Worm (Caenorhabditis elegans) whole organism, young adult: ENCODE measurements around the gene T13B5.9.
A peak's percentile ranks its signal among the peaks of the same experiment; 100 is the strongest.

ENCODE experiments used
- B0019.2 ChIP-seq: fragments of 200-800 bp; sonication (Bioruptor generic); conservative IDR thresholded peaks from 2 replicates; pipeline ENCODE4 v1.3.6; 2022; ENCODE audit warnings: missing genetic modification reagents, missing genetic modification characterization, missing compliant biosample characterization
- B0035.1 ChIP-seq: sonication (generic microtip); optimal IDR thresholded peaks from 2 replicates; lab custom pipeline; 2016; ENCODE audit warnings: missing genetic modification characterization, mild to moderate bottlenecking, missing compliant biosample characterization, missing genotype, missing genetic modification reagents
- B0261.1 ChIP-seq: sonication (generic microtip); optimal IDR thresholded peaks from 2 replicates; lab custom pipeline; 2016; ENCODE audit warnings: mild to moderate bottlenecking, missing genetic modification characterization, moderate library complexity, missing compliant biosample characterization
- D2030.7 ChIP-seq: fragments of 200-800 bp; sonication (Bioruptor generic); IDR thresholded peaks from 2 replicates; pipeline ENCODE4 v1.3.6; 2022; ENCODE audit warnings: missing genetic modification reagents, missing genetic modification characterization, missing compliant biosample characterization
- F22D6.2 ChIP-seq: sonication (generic microtip); optimal IDR thresholded peaks from 2 replicates; lab custom pipeline; 2016; ENCODE audit warnings: mild to moderate bottlenecking, missing genetic modification characterization, missing compliant biosample characterization
- F23B12.7 ChIP-seq: sonication (generic microtip); optimal IDR thresholded peaks from 2 replicates; lab custom pipeline; 2017; ENCODE audit warnings: missing genetic modification characterization, mild to moderate bottlenecking, missing compliant biosample characterization, antibody characterized with exemption, moderate library complexity; ENCODE audit not compliant: insufficient read depth
- K12H6.12 ChIP-seq: fragments of 200-800 bp; sonication (Bioruptor generic); optimal IDR thresholded peaks from 2 replicates; lab custom pipeline; 2018; ENCODE audit warnings: mild to moderate bottlenecking, missing genetic modification characterization, missing compliant biosample characterization
- T07F8.4 ChIP-seq: sonication (generic microtip); optimal IDR thresholded peaks from 2 replicates; lab custom pipeline; 2016; ENCODE audit warnings: mild to moderate bottlenecking, missing genetic modification characterization, moderate library complexity, missing compliant biosample characterization
- aptf-2 ChIP-seq: fragments of 200-800 bp; sonication (Bioruptor generic); conservative IDR thresholded peaks from 2 replicates; pipeline ENCODE4 v1.3.6; 2022; ENCODE audit warnings: missing genetic modification reagents, missing genetic modification characterization, missing compliant biosample characterization
- aptf-3 ChIP-seq: fragments of 200-800 bp; sonication (Bioruptor generic); IDR thresholded peaks from 2 replicates; pipeline ENCODE4 v1.3.6; 2022; ENCODE audit warnings: missing genetic modification characterization, missing compliant biosample characterization
- attf-3 ChIP-seq: fragments of 200-800 bp; sonication (Bioruptor generic); conservative IDR thresholded peaks from 2 replicates; pipeline ENCODE4 v1.3.6; 2022; ENCODE audit warnings: missing genetic modification reagents, missing genetic modification characterization, missing compliant biosample characterization
- attf-6 ChIP-seq: fragments of 200-800 bp; sonication (Bioruptor generic); IDR thresholded peaks from 2 replicates; pipeline ENCODE4 v1.3.6; 2022; ENCODE audit warnings: missing genetic modification reagents, missing genetic modification characterization, missing compliant biosample characterization
- bed-2 ChIP-seq: fragments of 200-800 bp; sonication (Bioruptor generic); IDR thresholded peaks from 2 replicates; pipeline ENCODE4 v1.3.6; 2022; ENCODE audit warnings: missing genetic modification reagents, missing genetic modification characterization, missing compliant biosample characterization
- ccch-3 ChIP-seq: fragments of 200-800 bp; sonication (Bioruptor generic); optimal IDR thresholded peaks from 2 replicates; lab custom pipeline; 2018; ENCODE audit warnings: mild to moderate bottlenecking, missing genetic modification characterization, missing compliant biosample characterization
- cebp-2 ChIP-seq: fragments of 200-800 bp; sonication (Bioruptor generic); IDR thresholded peaks from 2 replicates; pipeline ENCODE4 v1.3.6; 2022; ENCODE audit warnings: missing genetic modification characterization, missing compliant biosample characterization
- ceh-40 ChIP-seq: fragments of 200-800 bp; sonication (Bioruptor generic); IDR thresholded peaks from 2 replicates; pipeline ENCODE4 v1.3.6; 2022; ENCODE audit warnings: missing genetic modification characterization, missing compliant biosample characterization
- dpl-1 ChIP-seq: fragments of 150-350 bp; optimal IDR thresholded peaks from 2 replicates; lab custom pipeline; 2014; ENCODE audit warnings: missing biosample characterization, missing genetic modification reagents, missing genetic modification characterization
- efl-1 ChIP-seq: fragments of 150-350 bp; optimal IDR thresholded peaks from 2 replicates; lab custom pipeline; 2014; ENCODE audit warnings: missing biosample characterization, missing genetic modification reagents, missing genetic modification characterization
- egl-44 ChIP-seq: fragments of 200-800 bp; sonication (Bioruptor generic); IDR thresholded peaks from 2 replicates; pipeline ENCODE4 v1.3.6; 2022; ENCODE audit warnings: missing genetic modification reagents, missing genetic modification characterization, missing compliant biosample characterization
- egrh-3 ChIP-seq: fragments of 200-800 bp; sonication (Bioruptor generic); IDR thresholded peaks from 2 replicates; pipeline ENCODE4 v1.3.6; 2022; ENCODE audit warnings: missing genetic modification reagents, missing genetic modification characterization, missing compliant biosample characterization
- ets-4 ChIP-seq: fragments of 200-800 bp; sonication (Bioruptor generic); optimal IDR thresholded peaks from 2 replicates; lab custom pipeline; 2018; ENCODE audit warnings: mild to moderate bottlenecking, missing genetic modification characterization, missing compliant biosample characterization
- hlh-26 ChIP-seq: fragments of 200-800 bp; sonication (Bioruptor generic); conservative IDR thresholded peaks from 2 replicates; pipeline ENCODE4 v1.3.6; 2022; ENCODE audit warnings: missing genetic modification reagents, missing genetic modification characterization, missing compliant biosample characterization
- hmg-20 ChIP-seq: fragments of 200-800 bp; sonication (Bioruptor generic); IDR thresholded peaks from 2 replicates; pipeline ENCODE4 v1.3.6; 2022; ENCODE audit warnings: missing genetic modification reagents, missing genetic modification characterization, missing compliant biosample characterization
- let-607 ChIP-seq, 2 experiments: fragments of 200-800 bp in 1 of 2; sonication (Bioruptor generic) in 1 of 2; sonication (generic microtip) in 1 of 2; optimal IDR thresholded peaks; 2 replicates each; lab custom pipeline; 2016 to 2018; ENCODE audit warnings: mild to moderate bottlenecking in 2 of 2, missing compliant biosample characterization in 2 of 2, missing genetic modification characterization in 2 of 2, moderate library complexity in 2 of 2, missing genotype in 1 of 2
- lin-26 ChIP-seq: fragments of 200-800 bp; sonication (Bioruptor generic); IDR thresholded peaks from 2 replicates; pipeline ENCODE4 v1.3.6; 2022; ENCODE audit warnings: missing genetic modification reagents, missing genetic modification characterization, missing compliant biosample characterization
- lin-40 ChIP-seq: sonication (generic microtip); optimal IDR thresholded peaks from 2 replicates; lab custom pipeline; 2016; ENCODE audit warnings: missing genetic modification characterization, mild to moderate bottlenecking, missing compliant biosample characterization, missing genotype, missing genetic modification reagents
- lir-1 ChIP-seq: fragments of 200-800 bp; sonication (Bioruptor generic); conservative IDR thresholded peaks from 2 replicates; pipeline ENCODE4 v1.3.6; 2022; ENCODE audit warnings: missing genetic modification reagents, missing genetic modification characterization, missing compliant biosample characterization
- lsl-1 ChIP-seq: fragments of 200-800 bp; sonication (Bioruptor generic); optimal IDR thresholded peaks from 2 replicates; lab custom pipeline; 2018; ENCODE audit warnings: mild to moderate bottlenecking, missing genetic modification characterization, moderate library complexity, missing compliant biosample characterization
- madf-8 ChIP-seq: fragments of 200-800 bp; sonication (Bioruptor generic); conservative IDR thresholded peaks from 2 replicates; pipeline ENCODE4 v1.3.6; 2022; ENCODE audit warnings: missing genetic modification reagents, missing genetic modification characterization, missing compliant biosample characterization
- mcd-1 ChIP-seq: fragments of 200-800 bp; sonication (Bioruptor generic); IDR thresholded peaks from 2 replicates; pipeline ENCODE4 v1.3.6; 2022; ENCODE audit warnings: missing genetic modification reagents, missing genetic modification characterization, missing compliant biosample characterization
- nhr-27 ChIP-seq: fragments of 200-800 bp; sonication (Bioruptor generic); optimal IDR thresholded peaks from 2 replicates; lab custom pipeline; 2018; ENCODE audit warnings: mild to moderate bottlenecking, missing genetic modification characterization, moderate library complexity, missing compliant biosample characterization
- nhr-80 ChIP-seq: sonication (generic microtip); optimal IDR thresholded peaks from 2 replicates; lab custom pipeline; 2016; ENCODE audit warnings: missing genetic modification characterization, missing compliant biosample characterization
- nhr-90 ChIP-seq: sonication (generic microtip); optimal IDR thresholded peaks from 2 replicates; lab custom pipeline; 2016; ENCODE audit warnings: missing genotype, mild to moderate bottlenecking, missing genetic modification characterization, missing compliant biosample characterization
- pbrm-1 ChIP-seq: fragments of 200-800 bp; sonication (Bioruptor generic); IDR thresholded peaks from 2 replicates; pipeline ENCODE4 v1.3.6; 2022; ENCODE audit warnings: missing genetic modification reagents, missing genetic modification characterization, missing compliant biosample characterization
- pha-4 ChIP-seq: fragments of 150-350 bp; sonication (generic microtip); optimal IDR thresholded peaks from 2 replicates; lab custom pipeline; 2014; ENCODE audit warnings: missing biosample characterization, missing genetic modification reagents, missing genetic modification characterization
- rcor-1 ChIP-seq: fragments of 200-800 bp; sonication (Bioruptor generic); IDR thresholded peaks from 2 replicates; pipeline ENCODE4 v1.3.6; 2022; ENCODE audit warnings: missing genetic modification reagents, missing genetic modification characterization, missing compliant biosample characterization
- rpc-1 ChIP-seq, 2 experiments: fragments of 150-350 bp in 1 of 2; sonication (generic microtip) in 1 of 2; optimal IDR thresholded peaks; 2 replicates each; lab custom pipeline; 2014 to 2018; ENCODE audit warnings: missing biosample characterization in 1 of 2, missing genetic modification characterization in 1 of 2, missing genetic modification reagents in 1 of 2, missing genotype in 1 of 2
- snpc-1.1 ChIP-seq: sonication (generic microtip); optimal IDR thresholded peaks from 2 replicates; lab custom pipeline; 2017; ENCODE audit warnings: missing genetic modification characterization, mild to moderate bottlenecking, missing compliant biosample characterization, antibody characterized with exemption, moderate library complexity, missing genotype, missing genetic modification reagents; ENCODE audit not compliant: insufficient read depth
- tbp1 ChIP-seq: fragments of 200-800 bp; sonication (Bioruptor generic); optimal IDR thresholded peaks from 2 replicates; lab custom pipeline; 2018; ENCODE audit warnings: mild to moderate bottlenecking, missing genetic modification characterization, missing compliant biosample characterization
- unc-130 ChIP-seq: sonication (generic microtip); optimal IDR thresholded peaks from 2 replicates; lab custom pipeline; 2016; ENCODE audit warnings: missing genetic modification reagents, missing genetic modification characterization, missing compliant biosample characterization
- unc-62 ChIP-seq: fragments of 150-350 bp; optimal IDR thresholded peaks from 2 replicates; lab custom pipeline; 2014; ENCODE audit warnings: missing biosample characterization, missing genetic modification reagents, missing genetic modification characterization
- zfh-2 ChIP-seq: fragments of 200-800 bp; sonication (Bioruptor generic); conservative IDR thresholded peaks from 2 replicates; pipeline ENCODE4 v1.3.6; 2022; ENCODE audit warnings: missing genetic modification reagents, missing genetic modification characterization, missing compliant biosample characterization
- ztf-18 ChIP-seq: sonication (generic microtip); optimal IDR thresholded peaks from 2 replicates; lab custom pipeline; 2016; ENCODE audit warnings: missing genotype, mild to moderate bottlenecking, missing genetic modification characterization, missing compliant biosample characterization

T13B5.9 gene

ce11 chrII:1106914-1107597 is 2.7 kb upstream of the T13B5.9 start, which contains the start of gene col-40:
Gene col-40, minus strand, starts transcription at chrII:1106964.
- peak; percentile 74 for TF ChIP-seq tbp1
- TF ChIP-seq snpc-1.1 (tag; lab: Kevin White, UChicago): peak; percentile 9
- TF ChIP-seq nhr-90 (tag; lab: Kevin White, UChicago): no peak
- no peak for TF ChIP-seq ceh-40 (GFP tag; lab: Robert Waterston, UW)
- TF ChIP-seq pbrm-1 (GFP tag; lab: Robert Waterston, UW): no peak
- no peak for TF ChIP-seq ztf-18 (tag; lab: Kevin White, UChicago)
- TF ChIP-seq B0261.1: peak; percentile 6
- TF ChIP-seq rpc-1 (optimal IDR thresholded peaks at IDR 0.05; lab: Kevin White, UChicago): peak; percentile 7
- peak; percentile 65 for TF ChIP-seq rpc-1 (tag; optimal IDR thresholded peaks at IDR 0.05; lab: Kevin White, UChicago)
- no peak for TF ChIP-seq bed-2 (GFP tag; lab: Robert Waterston, UW)
- TF ChIP-seq madf-8: no peak

- peak; percentile 95 for TF ChIP-seq zfh-2
- peak; percentile 53; the same call in 1 of the 2 replicates for TF ChIP-seq mcd-1 (GFP tag; lab: Robert Waterston, UW)
- no peak for TF ChIP-seq nhr-27 (tag; lab: Kevin White, UChicago)
- no peak for TF ChIP-seq rcor-1
- no peak for TF ChIP-seq lsl-1 (GFP tag; lab: Kevin White, UChicago)
- TF ChIP-seq egl-44 (GFP tag; lab: Robert Waterston, UW): no peak
- no peak for TF ChIP-seq ztf-18 (tag; lab: Kevin White, UChicago)
- peak; percentile 99 for TF ChIP-seq egrh-3 (GFP tag; lab: Robert Waterston, UW)
- TF ChIP-seq cebp-2 (GFP tag; lab: Robert Waterston, UW): no peak
Measured at ce11 chrII:1105291-1105690, 982 bp upstream of the T13B5.9 start.

ce11 chrII:1103484-1104100 is 717 bp downstream of the T13B5.9 start:
- TF ChIP-seq cebp-2 (GFP tag; lab: Robert Waterston, UW): no peak
- TF ChIP-seq ccch-3 (GFP tag; lab: Kevin White, UChicago): no peak
- no peak for TF ChIP-seq D2030.7 (GFP tag; lab: Robert Waterston, UW)
- no peak for TF ChIP-seq aptf-3 (GFP tag; lab: Robert Waterston, UW)
- no peak for TF ChIP-seq attf-6 (GFP tag; lab: Robert Waterston, UW)
- no peak for TF ChIP-seq K12H6.12
- TF ChIP-seq efl-1 (GFP tag; lab: Kevin White, UChicago): no peak
- TF ChIP-seq F22D6.2 (tag; lab: Kevin White, UChicago): no peak
- TF ChIP-seq let-607 (tag; optimal IDR thresholded peaks at IDR 0.05; lab: Kevin White, UChicago): no peak
- TF ChIP-seq nhr-80 (tag; lab: Kevin White, UChicago): peak; percentile 96
- TF ChIP-seq hmg-20 (GFP tag; lab: Robert Waterston, UW): no peak
- TF ChIP-seq lin-40 (tag; lab: Kevin White, UChicago): no peak
- TF ChIP-seq lir-1 (GFP tag; lab: Robert Waterston, UW): no peak
- TF ChIP-seq F23B12.7 (tag; lab: Kevin White, UChicago): no peak
- no peak for TF ChIP-seq unc-130 (GFP tag; lab: Kevin White, UChicago)
- no peak for TF ChIP-seq attf-3 (GFP tag; lab: Robert Waterston, UW)
- TF ChIP-seq ets-4 (GFP tag; lab: Kevin White, UChicago): peak; percentile 83
- TF ChIP-seq pha-4 (tag; lab: Kevin White, UChicago): peak; percentile 68
- TF ChIP-seq tbp1: peak; percentile 65
- TF ChIP-seq lin-26 (GFP tag; lab: Robert Waterston, UW): no peak
- no peak for TF ChIP-seq aptf-2 (GFP tag; lab: Robert Waterston, UW)
- TF ChIP-seq dpl-1 (GFP tag; lab: Kevin White, UChicago): no peak
- no peak for TF ChIP-seq B0035.1 (tag; lab: Kevin White, UChicago)
- no peak for TF ChIP-seq B0019.2 (GFP tag; lab: Robert Waterston, UW)
- no peak for TF ChIP-seq nhr-27 (tag; lab: Kevin White, UChicago)
- no peak for TF ChIP-seq snpc-1.1 (tag; lab: Kevin White, UChicago)
- TF ChIP-seq unc-62 (GFP tag; lab: Kevin White, UChicago): peak; percentile 55
- no peak for TF ChIP-seq T07F8.4 (tag; lab: Kevin White, UChicago)
- TF ChIP-seq hlh-26 (GFP tag; lab: Robert Waterston, UW): no peak
